Fruit fly (Drosophila melanogaster): Measurements from ENCODE around the gene CG2608.
A peak's percentile ranks its signal among the peaks of the same experiment; 100 is the strongest.

dm6 chr2L:20649891-20650290, 4.3 kb downstream of the CG2608 start, which contains the start of gene CG2611:
- no peak for TF ChIP-seq pad (GFP tag; optimal IDR thresholded peaks at IDR 0.05)
- no peak for TF ChIP-seq CG33017 (tag; optimal IDR thresholded peaks at IDR 0.05)
- TF ChIP-seq CG7101 (tag; optimal IDR thresholded peaks at IDR 0.05) = peak; percentile 45
- TF ChIP-seq toe (GFP tag; optimal IDR thresholded peaks at IDR 0.05) = peak; percentile 41
- TF ChIP-seq ovo (GFP tag; optimal IDR thresholded peaks at IDR 0.05) = no peak
- no peak for TF ChIP-seq CG12768 (GFP tag; optimal IDR thresholded peaks at IDR 0.05)
- TF ChIP-seq cnc (optimal IDR thresholded peaks at IDR 0.05) = no peak
- no peak for TF ChIP-seq CG5204 (GFP tag; optimal IDR thresholded peaks at IDR 0.05)
- TF ChIP-seq CG7045 (GFP tag; optimal IDR thresholded peaks at IDR 0.05) = no peak

Measured in whole organism, adult.